Worm (Caenorhabditis elegans) whole organism, mixed stage, embryonic: ENCODE results near the gene fbxb-114.
A peak's percentile ranks its signal among the peaks of the same experiment; 100 is the strongest.
"Not testable (repeated sequence)": the region's sequence is repeated elsewhere in the genome, so short reads cannot be mapped to it uniquely, and the experiment has no call there.

Experiments used
- M03D4.4 ChIP-seq: sonication (generic microtip); optimal IDR thresholded peaks from 2 replicates; lab custom pipeline; 2017; ENCODE audit warnings: mild to moderate bottlenecking, missing genetic modification characterization, missing compliant biosample characterization
- bed-3 ChIP-seq: fragments of 200-800 bp; sonication (Bioruptor generic); optimal IDR thresholded peaks from 3 replicates; lab custom pipeline; 2018; ENCODE audit warnings: mild to moderate bottlenecking, missing genetic modification characterization, moderate library complexity, missing compliant biosample characterization
- blmp-1 ChIP-seq: fragments of 150-350 bp; optimal IDR thresholded peaks from 2 replicates; lab custom pipeline; 2014; ENCODE audit warnings: missing biosample characterization, missing genetic modification characterization
- ceh-43 ChIP-seq: fragments of 200-800 bp; sonication (Bioruptor generic); optimal IDR thresholded peaks from 2 replicates; lab custom pipeline; 2018; ENCODE audit warnings: mild to moderate bottlenecking, missing genetic modification characterization, moderate library complexity, missing compliant biosample characterization
- ceh-83 ChIP-seq: fragments of 200-800 bp; sonication (Bioruptor generic); optimal IDR thresholded peaks from 2 replicates; lab custom pipeline; 2018; ENCODE audit warnings: mild to moderate bottlenecking, missing genetic modification characterization, missing compliant biosample characterization
- ces-1 ChIP-seq: fragments of 150-350 bp; optimal IDR thresholded peaks from 2 replicates; lab custom pipeline; 2014; ENCODE audit warnings: missing biosample characterization, missing genetic modification reagents, missing genetic modification characterization
- cnd-1 ChIP-seq: fragments of 200-800 bp; sonication (Bioruptor generic); optimal IDR thresholded peaks from 2 replicates; lab custom pipeline; 2018; ENCODE audit warnings: mild to moderate bottlenecking, missing genetic modification characterization, missing compliant biosample characterization
- elt-1 ChIP-seq: sonication (generic microtip); optimal IDR thresholded peaks from 2 replicates; lab custom pipeline; 2017; ENCODE audit warnings: missing genetic modification characterization, mild to moderate bottlenecking, missing compliant biosample characterization, antibody characterized with exemption, moderate library complexity, borderline replicate concordance; ENCODE audit not compliant: insufficient read depth
- elt-3 ChIP-seq: fragments of 150-350 bp; optimal IDR thresholded peaks from 2 replicates; lab custom pipeline; 2014; ENCODE audit warnings: missing biosample characterization, missing genetic modification characterization
- flh-1 ChIP-seq: fragments of 200-800 bp; sonication (Bioruptor generic); optimal IDR thresholded peaks from 2 replicates; lab custom pipeline; 2018; ENCODE audit warnings: mild to moderate bottlenecking, missing genetic modification characterization, moderate library complexity, missing compliant biosample characterization
- hlh-1 ChIP-seq: fragments of 150-350 bp; optimal IDR thresholded peaks from 2 replicates; lab custom pipeline; 2014; ENCODE audit warnings: missing biosample characterization, missing genetic modification reagents, missing genetic modification characterization
- lin-13 ChIP-seq: fragments of 150-350 bp; optimal IDR thresholded peaks from 2 replicates; lab custom pipeline; 2014; ENCODE audit warnings: missing biosample characterization, missing genetic modification characterization
- lin-32 ChIP-seq: fragments of 200-800 bp; sonication (Bioruptor generic); optimal IDR thresholded peaks from 2 replicates; lab custom pipeline; 2018; ENCODE audit warnings: mild to moderate bottlenecking, missing genetic modification characterization, missing compliant biosample characterization
- lsy-2 ChIP-seq: fragments of 150-350 bp; optimal IDR thresholded peaks from 2 replicates; lab custom pipeline; 2014; ENCODE audit warnings: missing biosample characterization, missing genetic modification characterization
- mab-5 ChIP-seq: fragments of 150-350 bp; optimal IDR thresholded peaks from 2 replicates; lab custom pipeline; 2014; ENCODE audit warnings: missing biosample characterization, missing genetic modification characterization
- mep-1 ChIP-seq: fragments of 150-350 bp; optimal IDR thresholded peaks from 2 replicates; lab custom pipeline; 2017; ENCODE audit warnings: missing biosample characterization, missing genetic modification reagents, missing genetic modification characterization, inconsistent platforms
- mls-2 ChIP-seq: sonication (generic microtip); optimal IDR thresholded peaks from 2 replicates; lab custom pipeline; 2016; ENCODE audit warnings: mild to moderate bottlenecking, missing genetic modification characterization, moderate library complexity, missing compliant biosample characterization
- nhr-12 ChIP-seq: fragments of 150-350 bp; optimal IDR thresholded peaks from 2 replicates; lab custom pipeline; 2014; ENCODE audit warnings: missing biosample characterization, missing genetic modification characterization
- nhr-2 ChIP-seq: fragments of 150-350 bp; optimal IDR thresholded peaks from 2 replicates; lab custom pipeline; 2014; ENCODE audit warnings: missing biosample characterization, missing genetic modification characterization
- nhr-237 ChIP-seq: fragments of 150-350 bp; optimal IDR thresholded peaks from 2 replicates; lab custom pipeline; 2014; ENCODE audit warnings: missing biosample characterization, missing genetic modification characterization
- nhr-28 ChIP-seq: fragments of 150-350 bp; optimal IDR thresholded peaks from 2 replicates; lab custom pipeline; 2014; ENCODE audit warnings: missing biosample characterization, missing genetic modification characterization
- nhr-76 ChIP-seq: sonication (generic microtip); optimal IDR thresholded peaks from 2 replicates; lab custom pipeline; 2017; ENCODE audit warnings: missing biosample characterization, missing genetic modification characterization
- pha-4 ChIP-seq: fragments of 150-350 bp; optimal IDR thresholded peaks from 2 replicates; lab custom pipeline; 2018; ENCODE audit warnings: missing biosample characterization, missing genetic modification reagents, missing genetic modification characterization
- sem-2 ChIP-seq: fragments of 200-800 bp; sonication (Bioruptor generic); optimal IDR thresholded peaks from 2 replicates; lab custom pipeline; 2018; ENCODE audit warnings: mild to moderate bottlenecking, missing genetic modification characterization, missing compliant biosample characterization
- snpc-4 ChIP-seq: fragments of 150-350 bp; optimal IDR thresholded peaks from 2 replicates; lab custom pipeline; 2014; ENCODE audit warnings: missing biosample characterization, missing genetic modification characterization
- sptf-1 ChIP-seq: sonication (generic microtip); optimal IDR thresholded peaks from 2 replicates; lab custom pipeline; 2017; ENCODE audit warnings: mild to moderate bottlenecking, missing genetic modification characterization, moderate library complexity, missing compliant biosample characterization
- tbx-8 ChIP-seq: fragments of 200-800 bp; sonication (Bioruptor generic); optimal IDR thresholded peaks from 2 replicates; lab custom pipeline; 2018; ENCODE audit warnings: mild to moderate bottlenecking, missing genetic modification characterization, moderate library complexity, missing compliant biosample characterization
- unc-120 ChIP-seq: sonication (generic microtip); optimal IDR thresholded peaks from 2 replicates; lab custom pipeline; 2017; ENCODE audit warnings: missing genetic modification characterization, missing compliant biosample characterization; ENCODE audit not compliant: poor library complexity, severe bottlenecking
- unc-39 ChIP-seq: fragments of 150-350 bp; optimal IDR thresholded peaks from 2 replicates; lab custom pipeline; 2014; ENCODE audit warnings: missing biosample characterization, missing genetic modification characterization
- unc-62 ChIP-seq: fragments of 150-350 bp; optimal IDR thresholded peaks from 2 replicates; lab custom pipeline; 2014; ENCODE audit warnings: missing biosample characterization, missing genetic modification reagents, missing genetic modification characterization
- zip-8 ChIP-seq: fragments of 150-350 bp; optimal IDR thresholded peaks from 2 replicates; lab custom pipeline; 2014; ENCODE audit warnings: missing biosample characterization, missing genetic modification characterization
- ztf-11 ChIP-seq: fragments of 150-350 bp; optimal IDR thresholded peaks from 2 replicates; lab custom pipeline; 2014; ENCODE audit warnings: missing biosample characterization, missing genetic modification characterization

fbxb-114 gene

ce11 chrX:16921533-16921932 is at the start of gene fbxb-114:
Gene fbxb-114, plus strand, starts transcription at chrX:16921833.
- no peak for TF ChIP-seq nhr-2 (tag; lab: Kevin White, UChicago)
- TF ChIP-seq ces-1 (GFP tag; lab: Kevin White, UChicago), result no peak
- TF ChIP-seq cnd-1 (tag; lab: Kevin White, UChicago), result no peak
- TF ChIP-seq pha-4, result no peak
- TF ChIP-seq lin-13, result no peak
- TF ChIP-seq tbx-8 (GFP tag; lab: Kevin White, UChicago), result no peak
- TF ChIP-seq elt-1, result no peak

ce11 chrX:16872446-16872962 is 49.1 kb upstream of the fbxb-114 start, which contains the start of gene T20F7.1:
Gene T20F7.1, plus strand, starts transcription at chrX:16872912.
- TF ChIP-seq nhr-12 (tag; lab: Kevin White, UChicago) (no peak), nhr-28 (tag; lab: Kevin White, UChicago) (no peak), cnd-1 (tag; lab: Kevin White, UChicago) (peak; percentile 12), bed-3 (GFP tag; lab: Kevin White, UChicago) (no peak), lin-13 (peak; percentile 54), ceh-43 (GFP tag; lab: Kevin White, UChicago) (no peak), sem-2 (GFP tag; lab: Kevin White, UChicago) (no peak), sptf-1 (tag; lab: Kevin White, UChicago) (no peak), blmp-1 (tag; lab: Kevin White, UChicago) (no peak), flh-1 (no peak), nhr-237 (tag; lab: Kevin White, UChicago) (no peak), lsy-2 (tag; lab: Kevin White, UChicago) (peak; percentile 16), pha-4 (peak; percentile 76), mls-2 (peak; percentile 67), snpc-4 (tag; lab: Kevin White, UChicago) (no peak), hlh-1 (peak; percentile 61), M03D4.4 (tag; lab: Kevin White, UChicago) (no peak), mep-1 (peak; percentile 51), unc-120 (tag; lab: Kevin White, UChicago) (peak; percentile 88)

ce11 chrX:16880426-16880825 is 41.2 kb upstream of the fbxb-114 start, which contains the start of gene acs-9:
Gene acs-9, minus strand, starts transcription at chrX:16880526.
- TF ChIP-seq elt-1 (no peak), nhr-2 (tag; lab: Kevin White, UChicago) (no peak), elt-3 (tag; lab: Kevin White, UChicago) (no peak), sem-2 (GFP tag; lab: Kevin White, UChicago) (no peak), ztf-11 (tag; lab: Kevin White, UChicago) (no peak), bed-3 (GFP tag; lab: Kevin White, UChicago) (no peak), unc-120 (tag; lab: Kevin White, UChicago) (no peak), blmp-1 (tag; lab: Kevin White, UChicago) (no peak), lin-32 (no peak), zip-8 (no peak), ceh-83 (GFP tag; lab: Kevin White, UChicago) (no peak), hlh-1 (no peak), nhr-28 (tag; lab: Kevin White, UChicago) (no peak), ceh-43 (GFP tag; lab: Kevin White, UChicago) (no peak), unc-39 (no peak), nhr-237 (tag; lab: Kevin White, UChicago) (no peak), unc-62 (no peak), pha-4 (no peak)

ce11 chrX:16883426-16883825 is 38.2 kb upstream of the fbxb-114 start, which contains the start of gene Y13C8A.1:
Gene Y13C8A.1, plus strand, starts transcription at chrX:16883726.
- not testable (repeated sequence) for TF ChIP-seq lin-13; lsy-2 (tag; lab: Kevin White, UChicago); snpc-4 (tag; lab: Kevin White, UChicago)

ce11 chrX:16884075-16884474 is 37.6 kb upstream of the fbxb-114 start:
- TF ChIP-seq ztf-11 (tag; lab: Kevin White, UChicago) (no peak), unc-62 (no peak), sptf-1 (tag; lab: Kevin White, UChicago) (no peak), mab-5 (no peak), nhr-237 (tag; lab: Kevin White, UChicago) (no peak), nhr-76 (tag; lab: Kevin White, UChicago) (no peak), hlh-1 (no peak), tbx-8 (GFP tag; lab: Kevin White, UChicago) (no peak), M03D4.4 (tag; lab: Kevin White, UChicago) (no peak), ceh-43 (GFP tag; lab: Kevin White, UChicago) (no peak), ces-1 (GFP tag; lab: Kevin White, UChicago) (no peak)
